Fruit fly (Drosophila melanogaster): ENCODE results near the gene r-l.

The r-l gene

dm6 chr3R:21109712-21110111, 36.6 kb upstream of the r-l start:
- TF ChIP-seq Snoo (tag; optimal IDR thresholded peaks at IDR 0.05) (no peak), CG10348 (GFP tag; IDR thresholded peaks at IDR 0.05) (no peak), Pif1A (GFP tag; optimal IDR thresholded peaks at IDR 0.05) (no peak), CG8159 (tag; optimal IDR thresholded peaks at IDR 0.05) (no peak), CG15710 (tag; optimal IDR thresholded peaks at IDR 0.05) (no peak), rn (GFP tag; IDR thresholded peaks at IDR 0.05) (no peak), D1 (tag; optimal IDR thresholded peaks at IDR 0.05) (no peak), CG4496 (GFP tag; IDR thresholded peaks at IDR 0.05) (no peak), gl (tag; optimal IDR thresholded peaks at IDR 0.05) (no peak), CG13204 (GFP tag; optimal IDR thresholded peaks at IDR 0.05) (no peak), CG9948 (tag; optimal IDR thresholded peaks at IDR 0.05) (no peak), Ets98B (GFP tag; IDR thresholded peaks at IDR 0.05) (no peak), Pif1B (GFP tag; optimal IDR thresholded peaks at IDR 0.05) (no peak), CG17806 (tag; optimal IDR thresholded peaks at IDR 0.05) (no peak), fd96Ca (GFP tag; IDR thresholded peaks at IDR 0.05) (no peak), CG34367 (tag; optimal IDR thresholded peaks at IDR 0.05) (no peak), CG12605 (GFP tag; IDR thresholded peaks at IDR 0.05) (no peak), CG8301 (tag; optimal IDR thresholded peaks at IDR 0.05) (no peak), CG14655 (GFP tag; optimal IDR thresholded peaks at IDR 0.05) (no peak)

dm6 chr3R:21107907-21108591, 34.9 kb upstream of the r-l start, which contains the start of the genes Sec15 and rtet:
Gene Sec15 (minus strand): TSS chr3R:21107972.
Gene rtet (plus strand): TSS chr3R:21108446.
- TF ChIP-seq CG10348 (GFP tag; IDR thresholded peaks at IDR 0.05) (no peak), CG12605 (GFP tag; IDR thresholded peaks at IDR 0.05) (peak; percentile 27; the same call in 1 of the 2 replicates), CG34367 (tag; optimal IDR thresholded peaks at IDR 0.05) (peak; percentile 27), CG8301 (tag; optimal IDR thresholded peaks at IDR 0.05) (no peak), fd96Ca (GFP tag; IDR thresholded peaks at IDR 0.05) (peak; percentile 66), EcR (GFP tag; optimal IDR thresholded peaks at IDR 0.05) (no peak), Ets98B (GFP tag; IDR thresholded peaks at IDR 0.05) (peak; percentile 58), rn (GFP tag; IDR thresholded peaks at IDR 0.05) (no peak), CG8159 (tag; optimal IDR thresholded peaks at IDR 0.05) (no peak), CG9948 (tag; optimal IDR thresholded peaks at IDR 0.05) (peak; percentile 30), Snoo (tag; optimal IDR thresholded peaks at IDR 0.05) (no peak), Pif1A (GFP tag; optimal IDR thresholded peaks at IDR 0.05) (no peak), CG32121 (GFP tag; IDR thresholded peaks at IDR 0.05) (peak; percentile 52), Pif1B (GFP tag; optimal IDR thresholded peaks at IDR 0.05) (no peak), CG4496 (GFP tag; IDR thresholded peaks at IDR 0.05) (peak; percentile 63; the same call in 1 of the 3 replicates), CG15710 (tag; optimal IDR thresholded peaks at IDR 0.05) (peak; percentile 47), D1 (tag; optimal IDR thresholded peaks at IDR 0.05) (no peak), CG14655 (GFP tag; optimal IDR thresholded peaks at IDR 0.05) (no peak), gl (tag; optimal IDR thresholded peaks at IDR 0.05) (no peak), CG17806 (tag; optimal IDR thresholded peaks at IDR 0.05) (peak; percentile 6), CG13204 (GFP tag; optimal IDR thresholded peaks at IDR 0.05) (no peak)

- TF ChIP-seq CG14655 (GFP tag; optimal IDR thresholded peaks at IDR 0.05), result no peak
- TF ChIP-seq Snoo (tag; optimal IDR thresholded peaks at IDR 0.05), result no peak
- TF ChIP-seq CG15710 (tag; optimal IDR thresholded peaks at IDR 0.05), result no peak
- no peak for TF ChIP-seq CG4496 (GFP tag; IDR thresholded peaks at IDR 0.05)
- no peak for TF ChIP-seq CG8301 (tag; optimal IDR thresholded peaks at IDR 0.05)
- TF ChIP-seq CG34367 (tag; optimal IDR thresholded peaks at IDR 0.05), result no peak
- no peak for TF ChIP-seq CG12605 (GFP tag; IDR thresholded peaks at IDR 0.05)
- no peak for TF ChIP-seq CG8159 (tag; optimal IDR thresholded peaks at IDR 0.05)
- no peak for TF ChIP-seq EcR (GFP tag; optimal IDR thresholded peaks at IDR 0.05)
- TF ChIP-seq gl (tag; optimal IDR thresholded peaks at IDR 0.05), result no peak
- no peak for TF ChIP-seq fd96Ca (GFP tag; IDR thresholded peaks at IDR 0.05)
- no peak for TF ChIP-seq CG32121 (GFP tag; IDR thresholded peaks at IDR 0.05)
- no peak for TF ChIP-seq rn (GFP tag; IDR thresholded peaks at IDR 0.05)
- no peak for TF ChIP-seq CG10348 (GFP tag; IDR thresholded peaks at IDR 0.05)
- TF ChIP-seq D1 (tag; optimal IDR thresholded peaks at IDR 0.05), result no peak
- TF ChIP-seq Pif1A (GFP tag; optimal IDR thresholded peaks at IDR 0.05), result no peak
These were observed 29.4 kb upstream of the r-l start for dm6 chr3R:21102477-21102876.

dm6 chr3R:21101453-21102214, 28.5 kb upstream of the r-l start, which contains the start of the genes CG7044 and Tbc1d22:
Gene CG7044 (minus strand): TSS chr3R:21101718.
Gene Tbc1d22 (plus strand): TSS chr3R:21102199.
- TF ChIP-seq CG15710 (tag; optimal IDR thresholded peaks at IDR 0.05), result peak; percentile 43
- TF ChIP-seq CG14655 (GFP tag; optimal IDR thresholded peaks at IDR 0.05), result no peak
- TF ChIP-seq Pif1B (GFP tag; optimal IDR thresholded peaks at IDR 0.05), result no peak
- TF ChIP-seq CG32121 (GFP tag; IDR thresholded peaks at IDR 0.05), result no peak
- no peak for TF ChIP-seq CG12605 (GFP tag; IDR thresholded peaks at IDR 0.05)
- TF ChIP-seq EcR (GFP tag; optimal IDR thresholded peaks at IDR 0.05), result no peak
- TF ChIP-seq D1 (tag; optimal IDR thresholded peaks at IDR 0.05), result no peak
- TF ChIP-seq CG13204 (GFP tag; optimal IDR thresholded peaks at IDR 0.05), result no peak
- TF ChIP-seq Pif1A (GFP tag; optimal IDR thresholded peaks at IDR 0.05), result no peak
- no peak for TF ChIP-seq Ets98B (GFP tag; IDR thresholded peaks at IDR 0.05)
- no peak for TF ChIP-seq CG8301 (tag; optimal IDR thresholded peaks at IDR 0.05)
- peak; percentile 21 for TF ChIP-seq Snoo (tag; optimal IDR thresholded peaks at IDR 0.05)
- no peak for TF ChIP-seq CG8159 (tag; optimal IDR thresholded peaks at IDR 0.05)
- TF ChIP-seq CG4496 (GFP tag; IDR thresholded peaks at IDR 0.05), result 0 out of 3 replicates have a peak, but pooled peaks have one; percentile 12
- peak; percentile 31 for TF ChIP-seq CG34367 (tag; optimal IDR thresholded peaks at IDR 0.05)
- no peak for TF ChIP-seq CG17806 (tag; optimal IDR thresholded peaks at IDR 0.05)
- no peak for TF ChIP-seq CG10348 (GFP tag; IDR thresholded peaks at IDR 0.05)
- no peak for TF ChIP-seq gl (tag; optimal IDR thresholded peaks at IDR 0.05)
- no peak for TF ChIP-seq rn (GFP tag; IDR thresholded peaks at IDR 0.05)
- TF ChIP-seq CG9948 (tag; optimal IDR thresholded peaks at IDR 0.05), result peak; percentile 26
- no peak for TF ChIP-seq fd96Ca (GFP tag; IDR thresholded peaks at IDR 0.05)
